Worm (Caenorhabditis elegans): Measurements from ENCODE around the gene C13G3.12.

ce11 chrV:11053827-11054226 lies 31.1 kb upstream of the C13G3.12 start, which contains the start of gene T04C12.7:
- TF ChIP-seq unc-62 (GFP tag; optimal IDR thresholded peaks at IDR 0.05) = no peak
- TF ChIP-seq lin-13 (tag; optimal IDR thresholded peaks at IDR 0.05) = no peak
- no peak for TF ChIP-seq nhr-76 (tag; optimal IDR thresholded peaks at IDR 0.05)
- no peak for TF ChIP-seq ztf-11 (tag; optimal IDR thresholded peaks at IDR 0.05)
- no peak for TF ChIP-seq pha-4 (tag; optimal IDR thresholded peaks at IDR 0.05)
- no peak for TF ChIP-seq ces-1 (GFP tag; optimal IDR thresholded peaks at IDR 0.05)
- TF ChIP-seq nhr-2 (tag; optimal IDR thresholded peaks at IDR 0.05) = no peak
- no peak for TF ChIP-seq snpc-4 (tag; optimal IDR thresholded peaks at IDR 0.05)
- no peak for TF ChIP-seq elt-3 (tag; optimal IDR thresholded peaks at IDR 0.05)
- no peak for TF ChIP-seq nhr-12 (tag; optimal IDR thresholded peaks at IDR 0.05)
- TF ChIP-seq elt-1 (tag; optimal IDR thresholded peaks at IDR 0.05; ENCODE audit: borderline replicate concordance, insufficient read depth) = no peak
- no peak for TF ChIP-seq ceh-39 (tag; optimal IDR thresholded peaks at IDR 0.05)

All from whole organism, mixed stage, embryonic.